Fruit fly (Drosophila melanogaster) whole organism, embryonic: ENCODE results near the gene Tao.

Experiments
- C15 ChIP-seq: fragments of 200-800 bp; sonication (Bioruptor generic); IDR thresholded peaks from 3 replicates; pipeline ENCODE4 v1.3.6; 2022; ENCODE audit warnings: missing biosample characterization, missing genetic modification characterization
- CG10209 ChIP-seq: fragments of 200-800 bp; sonication (Bioruptor generic); optimal IDR thresholded peaks from 3 replicates; lab custom pipeline; 2017; ENCODE audit warnings: missing biosample characterization, mild to moderate bottlenecking, missing genetic modification characterization, missing genetic modification reagents
- CG14014 ChIP-seq: fragments of 200-800 bp; sonication (Bioruptor generic); IDR thresholded peaks from 2 replicates; pipeline ENCODE4 v1.3.6; 2022; ENCODE audit warnings: missing biosample characterization, missing genetic modification characterization
- CG17612 ChIP-seq: fragments of 200-800 bp; sonication (Bioruptor generic); IDR thresholded peaks from 2 replicates; pipeline ENCODE4 v1.3.6; 2022; ENCODE audit warnings: missing biosample characterization, missing genetic modification characterization
- CG2889 ChIP-seq: fragments of 200-800 bp; sonication (Bioruptor generic); IDR thresholded peaks from 3 replicates; pipeline ENCODE4 v1.3.6; 2022; ENCODE audit warnings: missing biosample characterization, missing genetic modification characterization
- CG31441 ChIP-seq: fragments of 200-800 bp; sonication (Bioruptor generic); IDR thresholded peaks from 2 replicates; pipeline ENCODE4 v1.3.6; 2022; ENCODE audit warnings: missing biosample characterization, missing genetic modification characterization
- CG3163 ChIP-seq: fragments of 200-800 bp; sonication (Bioruptor generic); optimal IDR thresholded peaks from 3 replicates; lab custom pipeline; 2016; ENCODE audit warnings: missing biosample characterization, missing genetic modification characterization
- CG42726 ChIP-seq: fragments of 200-800 bp; sonication (Bioruptor generic); IDR thresholded peaks from 2 replicates; pipeline ENCODE4 v1.3.6; 2022; ENCODE audit warnings: missing biosample characterization, missing genetic modification characterization; ENCODE audit not compliant: partially characterized antibody
- CG6683 ChIP-seq: fragments of 200-800 bp; sonication (Bioruptor generic); optimal IDR thresholded peaks from 2 replicates; lab custom pipeline; 2017; ENCODE audit warnings: missing biosample characterization, mild to moderate bottlenecking, missing genetic modification characterization, missing genetic modification reagents
- CG6765 ChIP-seq: fragments of 200-800 bp; sonication (Bioruptor generic); optimal IDR thresholded peaks from 3 replicates; lab custom pipeline; 2017; ENCODE audit warnings: missing biosample characterization, mild to moderate bottlenecking, missing genetic modification characterization
- CG7556 ChIP-seq: fragments of 200-800 bp; sonication (Bioruptor generic); optimal IDR thresholded peaks from 2 replicates; lab custom pipeline; 2017; ENCODE audit warnings: missing biosample characterization, mild to moderate bottlenecking, missing genetic modification characterization
- CG7839 ChIP-seq: fragments of 200-800 bp; sonication (Bioruptor generic); optimal IDR thresholded peaks from 3 replicates; lab custom pipeline; 2018; ENCODE audit warnings: missing biosample characterization, mild to moderate bottlenecking, missing genetic modification characterization, moderate library complexity
- CG7928 ChIP-seq: fragments of 200-800 bp; sonication (Bioruptor generic); optimal IDR thresholded peaks from 2 replicates; lab custom pipeline; 2017; ENCODE audit warnings: missing biosample characterization, mild to moderate bottlenecking, missing genetic modification characterization
- CG7987 ChIP-seq: fragments of 200-800 bp; sonication (Bioruptor generic); optimal IDR thresholded peaks from 2 replicates; lab custom pipeline; 2018; ENCODE audit warnings: missing biosample characterization, mild to moderate bottlenecking, missing genetic modification characterization, moderate library complexity
- Drgx ChIP-seq: fragments of 200-800 bp; sonication (Bioruptor generic); IDR thresholded peaks from 2 replicates; pipeline ENCODE4 v1.3.6; 2022; ENCODE audit warnings: missing biosample characterization, missing genetic modification characterization
- Ets97D ChIP-seq: fragments of 200-800 bp; sonication (Bioruptor generic); optimal IDR thresholded peaks from 3 replicates; lab custom pipeline; 2016; ENCODE audit warnings: missing biosample characterization, missing genetic modification characterization
- HLHmδ ChIP-seq: fragments of 200-800 bp; sonication (Bioruptor generic); optimal IDR thresholded peaks from 2 replicates; lab custom pipeline; 2018; ENCODE audit warnings: missing biosample characterization, mild to moderate bottlenecking, missing genetic modification characterization, moderate library complexity
- Hmr ChIP-seq: fragments of 200-800 bp; sonication (Bioruptor generic); optimal IDR thresholded peaks from 3 replicates; lab custom pipeline; 2017; ENCODE audit warnings: mild to moderate bottlenecking, missing biosample characterization, missing genetic modification reagents, missing genetic modification characterization
- Hr51 ChIP-seq, 2 experiments: fragments of 200-800 bp; sonication (Bioruptor generic); optimal IDR thresholded peaks; 2 replicates in 1 of 2; 3 replicates in 1 of 2; lab custom pipeline; 2016 to 2018; ENCODE audit warnings: missing biosample characterization in 2 of 2, missing genetic modification characterization in 2 of 2, mild to moderate bottlenecking in 1 of 2, moderate library complexity in 1 of 2
- Hr78 ChIP-seq, 2 experiments: fragments of 200-800 bp in 1 of 2; fragments of >200 bp in 1 of 2; sonication (Bioruptor generic) in 1 of 2; optimal IDR thresholded peaks; 2 replicates each; lab custom pipeline; 2017 to 2019; ENCODE audit warnings: missing biosample characterization in 2 of 2, missing genetic modification characterization in 2 of 2, mild to moderate bottlenecking in 1 of 2, moderate library complexity in 1 of 2
- Jarid2 ChIP-seq: fragments of 200-800 bp; sonication (Bioruptor generic); optimal IDR thresholded peaks from 3 replicates; lab custom pipeline; 2017; ENCODE audit warnings: mild to moderate bottlenecking, missing biosample characterization, missing genetic modification reagents, missing genetic modification characterization
- Med ChIP-seq: fragments of 200-800 bp; sonication (Bioruptor generic); peaks from one replicate; lab custom pipeline; 2016; ENCODE audit warnings: missing biosample characterization, missing genetic modification characterization, mild to moderate bottlenecking, inconsistent platforms, moderate library complexity
- Mes4 ChIP-seq: fragments of 200-800 bp; sonication (Bioruptor generic); optimal IDR thresholded peaks from 2 replicates; lab custom pipeline; 2016; ENCODE audit warnings: missing biosample characterization, missing genetic modification characterization
- TFAM ChIP-seq: fragments of 200-800 bp; sonication (Bioruptor generic); optimal IDR thresholded peaks from 2 replicates; lab custom pipeline; 2017; ENCODE audit warnings: missing biosample characterization, missing genetic modification characterization, inconsistent platforms
- ap ChIP-seq: fragments of 200-800 bp; sonication (Bioruptor generic); IDR thresholded peaks from 2 replicates; pipeline ENCODE4 v1.3.6; 2022; ENCODE audit warnings: missing biosample characterization, missing genetic modification characterization
- ato ChIP-seq: fragments of 200-800 bp; sonication (Bioruptor generic); IDR thresholded peaks from 2 replicates; pipeline ENCODE4 v1.3.6; 2022; ENCODE audit warnings: missing biosample characterization, missing genetic modification characterization; ENCODE audit not compliant: partially characterized antibody
- bbx ChIP-seq: fragments of 200-800 bp; sonication (Bioruptor generic); IDR thresholded peaks from 2 replicates; pipeline ENCODE4 v1.3.6; 2022; ENCODE audit warnings: missing biosample characterization, missing genetic modification characterization; ENCODE audit not compliant: partially characterized antibody
- bcd ChIP-seq: fragments of 200-800 bp; sonication (Bioruptor generic); optimal IDR thresholded peaks from 2 replicates; lab custom pipeline; 2017; ENCODE audit warnings: missing biosample characterization, mild to moderate bottlenecking, missing genetic modification characterization
- corto ChIP-seq: fragments of 200-800 bp; sonication (Bioruptor generic); optimal IDR thresholded peaks from 2 replicates; lab custom pipeline; 2016; ENCODE audit warnings: missing biosample characterization, mild to moderate bottlenecking, missing genetic modification characterization, moderate library complexity
- da ChIP-seq: fragments of 200-800 bp; sonication (Bioruptor generic); optimal IDR thresholded peaks from 2 replicates; lab custom pipeline; 2016; ENCODE audit warnings: missing biosample characterization, missing genetic modification characterization
- danr ChIP-seq: fragments of 200-800 bp; sonication (Bioruptor generic); IDR thresholded peaks from 2 replicates; pipeline ENCODE4 v1.3.6; 2022; ENCODE audit warnings: missing biosample characterization, missing genetic modification characterization
- emc ChIP-seq: fragments of 200-800 bp; sonication (Bioruptor generic); optimal IDR thresholded peaks from 2 replicates; lab custom pipeline; 2016; ENCODE audit warnings: missing biosample characterization, missing genetic modification characterization
- gt ChIP-seq: fragments of 200-800 bp; sonication (Bioruptor generic); IDR thresholded peaks from 2 replicates; pipeline ENCODE4 v1.3.6; 2022; ENCODE audit warnings: missing biosample characterization, missing genetic modification characterization
- hth ChIP-seq: fragments of >200 bp; optimal IDR thresholded peaks from 2 replicates; lab custom pipeline; 2017; ENCODE audit warnings: inconsistent platforms
- kay ChIP-seq: fragments of 200-800 bp; sonication (Bioruptor generic); optimal IDR thresholded peaks from 2 replicates; lab custom pipeline; 2016; ENCODE audit warnings: missing biosample characterization, missing genetic modification characterization
- kni ChIP-seq: fragments of 200-800 bp; sonication (Bioruptor generic); optimal IDR thresholded peaks from 3 replicates; lab custom pipeline; 2017; ENCODE audit warnings: mild to moderate bottlenecking, missing biosample characterization, missing genetic modification reagents, missing genetic modification characterization
- lab ChIP-seq: fragments of 200-800 bp; sonication (Bioruptor generic); optimal IDR thresholded peaks from 3 replicates; lab custom pipeline; 2017; ENCODE audit warnings: missing biosample characterization, missing genetic modification characterization, mild to moderate bottlenecking, moderate library complexity, missing genetic modification reagents
- lola ChIP-seq, 3 experiments: fragments of >200 bp in 2 of 3; fragments of 200-800 bp in 1 of 3; sonication (Bioruptor generic) in 1 of 3; optimal IDR thresholded peaks; 2 replicates each; lab custom pipeline; 2017 to 2019; ENCODE audit warnings: missing biosample characterization in 3 of 3, missing genetic modification characterization in 3 of 3, mild to moderate bottlenecking in 1 of 3, moderate library complexity in 1 of 3
- mirr ChIP-seq: fragments of 200-800 bp; sonication (Bioruptor generic); optimal IDR thresholded peaks from 3 replicates; lab custom pipeline; 2018; ENCODE audit warnings: missing biosample characterization, mild to moderate bottlenecking, missing genetic modification characterization
- oc ChIP-seq: fragments of 200-800 bp; sonication (Bioruptor generic); optimal IDR thresholded peaks from 2 replicates; lab custom pipeline; 2018; ENCODE audit warnings: missing biosample characterization, mild to moderate bottlenecking, missing genetic modification characterization, moderate library complexity
- prd ChIP-seq, 3 experiments: fragments of >200 bp in 2 of 3; fragments of 200-800 bp in 1 of 3; sonication (Bioruptor generic) in 1 of 3; optimal IDR thresholded peaks in 2 of 3; IDR thresholded peaks in 1 of 3; 2 replicates in 2 of 3; 3 replicates in 1 of 3; pipeline versions ENCODE4 v1.3.6 to Lab custom; 2017 to 2022; ENCODE audit warnings: missing biosample characterization in 1 of 3, missing genetic modification characterization in 1 of 3
- psq ChIP-seq: fragments of 200-800 bp; sonication (Bioruptor generic); optimal IDR thresholded peaks from 2 replicates; lab custom pipeline; 2017; ENCODE audit warnings: missing biosample characterization, missing genetic modification characterization
- pum ChIP-seq: fragments of 200-800 bp; sonication (Bioruptor generic); optimal IDR thresholded peaks from 2 replicates; lab custom pipeline; 2016; ENCODE audit warnings: missing biosample characterization, missing genetic modification characterization
- pzg ChIP-seq: fragments of 200-800 bp; sonication (Bioruptor generic); optimal IDR thresholded peaks from 3 replicates; lab custom pipeline; 2018; ENCODE audit warnings: missing biosample characterization, mild to moderate bottlenecking, missing genetic modification characterization, moderate library complexity
- tap ChIP-seq: fragments of 200-800 bp; optimal IDR thresholded peaks from 3 replicates; lab custom pipeline; 2019; ENCODE audit warnings: missing biosample characterization, mild to moderate bottlenecking, missing genetic modification characterization, moderate library complexity
- unc-4 ChIP-seq: fragments of 200-800 bp; sonication (Bioruptor generic); IDR thresholded peaks from 2 replicates; pipeline ENCODE4 v1.3.6; 2022; ENCODE audit warnings: missing biosample characterization, missing genetic modification characterization; ENCODE audit not compliant: partially characterized antibody
- usp ChIP-seq: fragments of >200 bp; optimal IDR thresholded peaks from 2 replicates; lab custom pipeline; 2017; ENCODE audit warnings: missing biosample characterization, missing genetic modification characterization

Tao gene

DNA sequence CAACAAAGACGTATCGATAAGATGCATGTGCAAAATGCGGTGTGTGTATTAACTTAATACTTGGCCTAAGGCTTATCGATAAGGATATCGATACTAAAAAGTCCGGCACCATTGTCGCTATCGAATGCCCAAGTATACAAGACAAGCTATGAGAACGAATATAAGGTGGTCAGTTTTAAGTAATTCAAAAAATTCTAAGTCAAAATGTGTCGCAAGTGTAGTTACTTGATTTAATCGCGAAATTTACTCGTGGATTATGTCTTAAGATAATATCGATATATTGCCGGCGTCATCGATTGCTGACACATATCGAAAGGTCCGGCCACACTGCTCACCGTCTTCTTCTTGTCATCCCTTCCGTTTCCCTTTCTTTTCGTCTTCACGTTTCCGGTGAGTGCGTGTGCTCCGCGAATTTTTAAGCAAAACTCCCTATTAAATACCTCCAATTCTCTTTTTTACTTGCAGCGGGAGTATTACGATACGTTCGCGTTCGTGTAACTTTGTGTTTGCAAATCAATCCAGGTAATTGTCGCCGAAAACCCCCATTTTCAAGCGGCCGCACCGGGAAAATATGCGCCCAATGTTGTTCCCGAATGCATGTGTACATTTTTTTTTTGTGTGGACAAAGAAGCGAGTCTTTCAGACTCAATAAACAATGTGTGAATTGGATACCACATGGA lies 18.2 kb upstream of the Tao start, which contains the start of gene RpS10b (continued):
- TF ChIP-seq unc-4 (GFP tag; lab: Robert Waterston, UW) (peak; percentile 88), ap (peak; percentile 71), kay (GFP tag; lab: Kevin White, UChicago) (peak; percentile 38), corto (GFP tag; lab: Kevin White, UChicago) (no peak), oc (tag; lab: Kevin White, UChicago) (peak; percentile 68), lab (GFP tag; lab: Kevin White, UChicago) (peak; percentile 96), kni (GFP tag; lab: Kevin White, UChicago) (peak; percentile 96), CG7556 (GFP tag; lab: Kevin White, UChicago) (peak; percentile 79), danr (GFP tag; lab: Robert Waterston, UW) (peak; percentile 32; the same call in 1 of the 2 replicates), CG3163 (GFP tag; lab: Kevin White, UChicago) (peak; percentile 76), HLHmδ (GFP tag; lab: Kevin White, UChicago) (peak; percentile 98), Jarid2 (peak; percentile 82), CG6765 (GFP tag; lab: Kevin White, UChicago) (peak; percentile 97), pum (GFP tag; lab: Kevin White, UChicago) (peak; percentile 53), CG7839 (peak; percentile 83), Hmr (GFP tag; lab: Kevin White, UChicago) (peak; percentile 97), pzg (GFP tag; lab: Kevin White, UChicago) (peak; percentile 82), TFAM (GFP tag; lab: Kevin White, UChicago) (peak; percentile 68), CG2889 (GFP tag; lab: Robert Waterston, UW) (peak; percentile 51; the same call in 1 of the 3 replicates), CG14014 (peak; percentile 66; the same call in 1 of the 2 replicates), da (peak; percentile 93), CG31441 (GFP tag; lab: Robert Waterston, UW) (peak; percentile 85), usp (GFP tag; lab: Kevin White, UChicago) (no peak), CG7987 (GFP tag; lab: Kevin White, UChicago) (peak; percentile 97), Med (GFP tag; lab: Kevin White, UChicago) (peak; percentile 99), Hr51 (GFP tag; optimal IDR thresholded peaks at IDR 0.05; lab: Kevin White, UChicago) (peak; percentile 78), hth (no peak), ato (GFP tag; lab: Robert Waterston, UW) (peak; percentile 74; the same call in 1 of the 2 replicates), Drgx (GFP tag; lab: Robert Waterston, UW) (peak; percentile 34; the same call in 1 of the 2 replicates), CG7928 (GFP tag; lab: Kevin White, UChicago) (peak; percentile 67), CG17612 (GFP tag; lab: Robert Waterston, UW) (peak; percentile 60; the same call in 1 of the 2 replicates), CG6683 (GFP tag; lab: Kevin White, UChicago) (peak; percentile 84), tap (tag; lab: Kevin White, UChicago) (peak; percentile 60), psq (peak; percentile 42), mirr (GFP tag; lab: Kevin White, UChicago) (peak; percentile 95), Hr78 (GFP tag; optimal IDR thresholded peaks at IDR 0.05; lab: Kevin White, UChicago) (peak in 1 of 2 experiments; percentile 50), emc (GFP tag; lab: Kevin White, UChicago) (peak; percentile 84), prd (optimal IDR thresholded peaks at IDR 0.05; lab: Kevin White, UChicago) (no peak), prd (GFP tag; IDR thresholded peaks at IDR 0.05; lab: Robert Waterston, UW) (peak; percentile 60), gt (GFP tag; lab: Robert Waterston, UW) (0 out of 2 replicates have a peak, but pooled peaks have one; percentile 32), Ets97D (peak; percentile 99), C15 (GFP tag; lab: Robert Waterston, UW) (peak; percentile 25; the same call in 1 of the 3 replicates), CG10209 (GFP tag; lab: Kevin White, UChicago) (peak; percentile 92), bcd (GFP tag; lab: Kevin White, UChicago) (peak; percentile 95), CG42726 (peak; percentile 77), bbx (GFP tag; lab: Robert Waterston, UW) (peak; percentile 88), lola (GFP tag; optimal IDR thresholded peaks at IDR 0.05; lab: Kevin White, UChicago) (peak in 1 of 3 experiments; percentile 70), Mes4 (peak; percentile 98)
